Fruit fly (Drosophila melanogaster) whole organism, prepupa: Measurements from ENCODE around the gene Spn.

Experiments used
- CG10669 ChIP-seq: fragments of 200-800 bp; sonication (Bioruptor generic); optimal IDR thresholded peaks from 3 replicates; lab custom pipeline; 2018; ENCODE audit warnings: missing biosample characterization, mild to moderate bottlenecking, missing genetic modification characterization, moderate library complexity
- CG11294 ChIP-seq: fragments of 200-800 bp; sonication (Bioruptor generic); IDR thresholded peaks from 2 replicates; pipeline ENCODE4 v1.3.6; 2022; ENCODE audit warnings: missing biosample characterization, missing genetic modification characterization
- CG11762 ChIP-seq: fragments of 200-800 bp; sonication (Bioruptor generic); optimal IDR thresholded peaks from 3 replicates; lab custom pipeline; 2016; ENCODE audit warnings: missing biosample characterization, missing genetic modification characterization; ENCODE audit not compliant: insufficient read depth
- CG11902 ChIP-seq: fragments of 200-800 bp; sonication (Bioruptor generic); optimal IDR thresholded peaks from 3 replicates; lab custom pipeline; 2016; ENCODE audit warnings: missing biosample characterization, missing genetic modification characterization
- CG15336 ChIP-seq: fragments of 200-800 bp; sonication (Bioruptor generic); IDR thresholded peaks from 2 replicates; pipeline ENCODE4 v1.3.6; 2022; ENCODE audit warnings: missing biosample characterization, missing genetic modification characterization
- CG1621 ChIP-seq: fragments of 200-800 bp; sonication (Bioruptor generic); optimal IDR thresholded peaks from 3 replicates; lab custom pipeline; 2018; ENCODE audit warnings: missing biosample characterization, mild to moderate bottlenecking, missing genetic modification characterization
- CG16779 ChIP-seq: fragments of 200-800 bp; sonication (Bioruptor generic); optimal IDR thresholded peaks from 3 replicates; lab custom pipeline; 2017; ENCODE audit warnings: missing biosample characterization, mild to moderate bottlenecking, missing genetic modification characterization
- CG3032 ChIP-seq: fragments of 200-800 bp; optimal IDR thresholded peaks from 2 replicates; lab custom pipeline; 2019; ENCODE audit warnings: missing biosample characterization, mild to moderate bottlenecking, missing genetic modification characterization, moderate library complexity
- CG31627 ChIP-seq: fragments of 200-800 bp; sonication (Bioruptor generic); optimal IDR thresholded peaks from 3 replicates; lab custom pipeline; 2016; ENCODE audit warnings: missing biosample characterization, missing genetic modification characterization
- CG32006 ChIP-seq: fragments of 200-800 bp; sonication (Bioruptor generic); optimal IDR thresholded peaks from 3 replicates; lab custom pipeline; 2017; ENCODE audit warnings: missing biosample characterization, mild to moderate bottlenecking, missing genetic modification characterization
- CG4318 ChIP-seq: fragments of 200-800 bp; sonication (Bioruptor generic); optimal IDR thresholded peaks from 3 replicates; lab custom pipeline; 2017; ENCODE audit warnings: missing biosample characterization, mild to moderate bottlenecking, missing genetic modification characterization
- CG6163 ChIP-seq: fragments of 200-800 bp; sonication (Bioruptor generic); IDR thresholded peaks from 3 replicates; pipeline ENCODE4 v1.3.6; 2022; ENCODE audit warnings: missing biosample characterization, missing genetic modification characterization
- CG6276 ChIP-seq: fragments of 200-800 bp; sonication (Bioruptor generic); optimal IDR thresholded peaks from 2 replicates; lab custom pipeline; 2017; ENCODE audit warnings: missing biosample characterization, mild to moderate bottlenecking, missing genetic modification characterization
- CG6792 ChIP-seq: fragments of 200-800 bp; sonication (Bioruptor generic); optimal IDR thresholded peaks from 3 replicates; lab custom pipeline; 2016; ENCODE audit warnings: missing biosample characterization, missing genetic modification characterization
- CG6808 ChIP-seq: fragments of 200-800 bp; sonication (Bioruptor generic); optimal IDR thresholded peaks from 3 replicates; lab custom pipeline; 2017; ENCODE audit warnings: missing biosample characterization, missing genetic modification characterization, mild to moderate bottlenecking, moderate library complexity, missing genetic modification reagents
- CG6854 ChIP-seq: fragments of 200-800 bp; sonication (Bioruptor generic); optimal IDR thresholded peaks from 2 replicates; lab custom pipeline; 2017; ENCODE audit warnings: missing biosample characterization, mild to moderate bottlenecking, missing genetic modification characterization
- CG8119 ChIP-seq: fragments of 200-800 bp; sonication (Bioruptor generic); IDR thresholded peaks from 3 replicates; pipeline ENCODE4 v1.3.6; 2022; ENCODE audit warnings: missing biosample characterization, missing genetic modification characterization
- CG8319 ChIP-seq: fragments of 200-800 bp; sonication (Bioruptor generic); optimal IDR thresholded peaks from 3 replicates; lab custom pipeline; 2016; ENCODE audit warnings: missing biosample characterization, missing genetic modification characterization
- CG9139 ChIP-seq: fragments of 200-800 bp; sonication (Bioruptor generic); optimal IDR thresholded peaks from 3 replicates; lab custom pipeline; 2017; ENCODE audit warnings: missing biosample characterization, mild to moderate bottlenecking, missing genetic modification characterization
- Eip75B ChIP-seq: fragments of 200-800 bp; sonication (Bioruptor generic); optimal IDR thresholded peaks from 3 replicates; lab custom pipeline; 2016; ENCODE audit warnings: missing biosample characterization, missing genetic modification characterization
- Eip78C ChIP-seq: fragments of 200-800 bp; sonication (Bioruptor generic); peaks from one replicate; lab custom pipeline; 2016; ENCODE audit warnings: missing biosample characterization, missing genetic modification characterization
- Eip93F ChIP-seq: fragments of 200-800 bp; sonication (Bioruptor generic); optimal IDR thresholded peaks from 2 replicates; lab custom pipeline; 2016; ENCODE audit warnings: missing biosample characterization, mild to moderate bottlenecking, missing genetic modification characterization
- Ets21C ChIP-seq: fragments of 200-800 bp; sonication (Bioruptor generic); optimal IDR thresholded peaks from 3 replicates; lab custom pipeline; 2016; ENCODE audit warnings: missing biosample characterization, missing genetic modification characterization
- Gug ChIP-seq: fragments of 200-800 bp; sonication (Bioruptor generic); IDR thresholded peaks from 2 replicates; pipeline ENCODE4 v1.3.6; 2022; ENCODE audit warnings: missing biosample characterization, missing genetic modification characterization
- Hr39 ChIP-seq: fragments of 200-800 bp; sonication (Bioruptor generic); optimal IDR thresholded peaks from 2 replicates; lab custom pipeline; 2016; ENCODE audit warnings: missing biosample characterization, missing genetic modification characterization
- Lpt ChIP-seq: fragments of 200-800 bp; sonication (Bioruptor generic); optimal IDR thresholded peaks from 3 replicates; lab custom pipeline; 2016; ENCODE audit warnings: missing biosample characterization, missing genetic modification characterization
- Met ChIP-seq: fragments of 200-800 bp; sonication (Bioruptor generic); optimal IDR thresholded peaks from 3 replicates; lab custom pipeline; 2016; ENCODE audit warnings: missing biosample characterization, missing genetic modification characterization
- OdsH ChIP-seq: fragments of 200-800 bp; sonication (Bioruptor generic); optimal IDR thresholded peaks from 3 replicates; lab custom pipeline; 2016; ENCODE audit warnings: missing biosample characterization, missing genetic modification characterization
- Smox ChIP-seq: fragments of 200-800 bp; sonication (Bioruptor generic); optimal IDR thresholded peaks from 3 replicates; lab custom pipeline; 2016; ENCODE audit warnings: missing biosample characterization, missing genetic modification characterization
- Sox14 ChIP-seq: fragments of 200-800 bp; sonication (Bioruptor generic); optimal IDR thresholded peaks from 3 replicates; lab custom pipeline; 2016; ENCODE audit warnings: missing biosample characterization, missing genetic modification characterization
- Sox15 ChIP-seq: fragments of 200-800 bp; sonication (Bioruptor generic); optimal IDR thresholded peaks from 3 replicates; lab custom pipeline; 2016; ENCODE audit warnings: missing biosample characterization, missing genetic modification characterization
- acj6 ChIP-seq: fragments of 200-800 bp; sonication (Bioruptor generic); optimal IDR thresholded peaks from 3 replicates; lab custom pipeline; 2016; ENCODE audit warnings: missing biosample characterization, missing genetic modification characterization
- cyc ChIP-seq: fragments of 200-800 bp; sonication (Bioruptor generic); optimal IDR thresholded peaks from 3 replicates; lab custom pipeline; 2016; ENCODE audit warnings: missing biosample characterization, missing genetic modification characterization
- dac ChIP-seq: fragments of 200-800 bp; sonication (Bioruptor generic); optimal IDR thresholded peaks from 2 replicates; lab custom pipeline; 2017; ENCODE audit warnings: missing biosample characterization, mild to moderate bottlenecking, missing genetic modification characterization
- dsx ChIP-seq: fragments of 200-800 bp; optimal IDR thresholded peaks from 3 replicates; lab custom pipeline; 2019; ENCODE audit warnings: missing biosample characterization, mild to moderate bottlenecking, missing genetic modification characterization, moderate library complexity; ENCODE audit not compliant: poor library complexity, severe bottlenecking
- eg ChIP-seq: fragments of 200-800 bp; sonication (Bioruptor generic); IDR thresholded peaks from 3 replicates; pipeline ENCODE4 v1.3.6; 2022; ENCODE audit warnings: missing biosample characterization, missing genetic modification characterization
- esn ChIP-seq: fragments of 200-800 bp; sonication (Bioruptor generic); optimal IDR thresholded peaks from 2 replicates; lab custom pipeline; 2016; ENCODE audit warnings: missing biosample characterization, mild to moderate bottlenecking, missing genetic modification characterization, moderate library complexity
- fd59A ChIP-seq: fragments of 200-800 bp; sonication (Bioruptor generic); optimal IDR thresholded peaks from 2 replicates; lab custom pipeline; 2017; ENCODE audit warnings: missing biosample characterization, mild to moderate bottlenecking, missing genetic modification characterization, missing genetic modification reagents
- fd85E ChIP-seq: fragments of 200-800 bp; sonication (Bioruptor generic); optimal IDR thresholded peaks from 3 replicates; lab custom pipeline; 2016; ENCODE audit warnings: missing biosample characterization, missing genetic modification characterization
- fkh ChIP-seq: fragments of 200-800 bp; sonication (Bioruptor generic); optimal IDR thresholded peaks from 3 replicates; lab custom pipeline; 2017; ENCODE audit warnings: missing biosample characterization, mild to moderate bottlenecking, missing genetic modification characterization, moderate library complexity
- lz ChIP-seq: fragments of 200-800 bp; sonication (Bioruptor generic); optimal IDR thresholded peaks from 3 replicates; lab custom pipeline; 2016; ENCODE audit warnings: missing biosample characterization, missing genetic modification characterization
- pdm3 ChIP-seq: fragments of 200-800 bp; sonication (Bioruptor generic); optimal IDR thresholded peaks from 3 replicates; lab custom pipeline; 2016; ENCODE audit warnings: missing biosample characterization, missing genetic modification characterization
- salr ChIP-seq, 2 experiments: fragments of 200-800 bp; sonication (Bioruptor generic); optimal IDR thresholded peaks; 3 replicates each; lab custom pipeline; 2016 to 2018; ENCODE audit warnings: missing biosample characterization in 2 of 2, missing genetic modification characterization in 2 of 2, mild to moderate bottlenecking in 1 of 2
- ss ChIP-seq, 2 experiments: fragments of 200-800 bp; sonication (Bioruptor generic); optimal IDR thresholded peaks; 2 replicates in 1 of 2; 3 replicates in 1 of 2; lab custom pipeline; 2017 to 2018; ENCODE audit warnings: mild to moderate bottlenecking in 2 of 2, missing biosample characterization in 2 of 2, missing genetic modification characterization in 2 of 2, moderate library complexity in 1 of 2
- vri ChIP-seq: fragments of 200-800 bp; sonication (Bioruptor generic); optimal IDR thresholded peaks from 3 replicates; lab custom pipeline; 2016; ENCODE audit warnings: missing biosample characterization, mild to moderate bottlenecking, missing genetic modification characterization

The Spn gene

DNA sequence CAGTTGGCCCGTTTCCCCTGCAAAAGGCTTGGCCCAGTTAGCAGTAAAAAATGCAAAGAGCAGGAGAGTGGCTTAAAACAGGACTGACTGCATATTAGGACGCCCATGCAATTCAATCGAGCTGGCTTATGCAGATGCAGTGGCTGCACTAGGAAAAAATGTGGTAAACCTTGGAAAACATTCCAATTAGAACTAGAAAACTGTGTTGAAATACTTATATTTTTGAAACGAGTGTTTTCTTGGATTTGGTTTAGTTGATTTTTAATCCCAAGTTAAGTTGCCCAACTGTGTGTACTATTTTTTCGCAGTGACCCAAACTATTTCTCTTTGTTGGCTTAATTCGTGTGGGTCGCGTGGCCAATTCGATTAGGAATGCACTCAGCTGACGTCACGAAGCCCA is 28.2 kb upstream of the Spn start (continued):
- peak; percentile 72 for TF ChIP-seq Gug (GFP tag; lab: Robert Waterston, UW)
- TF ChIP-seq CG6854 (GFP tag; lab: Kevin White, UChicago): no peak
- peak; percentile 79 for TF ChIP-seq CG6276 (GFP tag; lab: Kevin White, UChicago)
- no peak for TF ChIP-seq Eip93F (GFP tag; lab: Kevin White, UChicago)
- peak; percentile 40 for TF ChIP-seq OdsH (GFP tag; lab: Kevin White, UChicago)
- TF ChIP-seq salr (GFP tag; optimal IDR thresholded peaks at IDR 0.05; lab: Kevin White, UChicago): no peak
- TF ChIP-seq dsx (GFP tag; lab: Kevin White, UChicago): no peak
- no peak for TF ChIP-seq Lpt (GFP tag; lab: Kevin White, UChicago)
- peak; percentile 74 for TF ChIP-seq CG11294 (GFP tag; lab: Robert Waterston, UW)
- no peak for TF ChIP-seq CG1621 (tag; lab: Kevin White, UChicago)
- TF ChIP-seq esn (GFP tag; lab: Kevin White, UChicago): no peak
- TF ChIP-seq CG6792 (GFP tag; lab: Kevin White, UChicago): no peak
- no peak for TF ChIP-seq CG9139 (GFP tag; lab: Kevin White, UChicago)
- peak; percentile 29 for TF ChIP-seq pdm3 (GFP tag; lab: Kevin White, UChicago)
- TF ChIP-seq CG32006: peak; percentile 71
- TF ChIP-seq Eip78C (GFP tag; lab: Kevin White, UChicago): peak; percentile 80
- TF ChIP-seq Eip75B (GFP tag; lab: Kevin White, UChicago): peak; percentile 31
- no peak for TF ChIP-seq cyc (GFP tag; lab: Kevin White, UChicago)
- TF ChIP-seq ss (GFP tag; optimal IDR thresholded peaks at IDR 0.05; lab: Kevin White, UChicago): no peak
- no peak for TF ChIP-seq Sox14 (GFP tag; lab: Kevin White, UChicago)
- no peak for TF ChIP-seq Sox15 (GFP tag; lab: Kevin White, UChicago)
- TF ChIP-seq Smox (GFP tag; lab: Kevin White, UChicago): no peak
- TF ChIP-seq fd59A (GFP tag; lab: Kevin White, UChicago): peak; percentile 6
- no peak for TF ChIP-seq fd85E (GFP tag; lab: Kevin White, UChicago)
- no peak for TF ChIP-seq Met
- TF ChIP-seq dac (GFP tag; lab: Kevin White, UChicago): peak; percentile 41

DNA sequence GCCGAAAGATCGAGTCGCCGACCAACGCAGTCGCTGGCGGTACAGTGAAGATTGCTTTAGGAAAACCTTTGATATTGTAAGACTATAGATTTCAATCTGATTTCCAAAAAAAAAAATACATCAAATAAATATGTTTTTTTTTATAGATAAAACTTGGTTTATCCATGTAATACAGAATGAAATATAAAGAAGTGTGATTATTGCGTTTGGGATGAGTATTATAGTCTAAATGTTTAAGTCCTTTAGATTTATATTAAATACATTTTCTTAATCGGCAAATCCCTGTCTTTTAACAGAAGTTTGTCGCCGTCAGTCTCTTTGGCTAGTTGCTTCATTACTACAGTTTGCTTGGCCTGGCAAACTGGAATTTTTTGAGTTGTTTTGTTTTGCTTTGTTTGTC is 27.8 kb upstream of the Spn start:
- TF ChIP-seq fd85E (GFP tag; lab: Kevin White, UChicago) (no peak), Eip78C (GFP tag; lab: Kevin White, UChicago) (peak; percentile 71), CG11294 (GFP tag; lab: Robert Waterston, UW) (no peak), CG16779 (tag; lab: Kevin White, UChicago) (no peak), eg (GFP tag; lab: Robert Waterston, UW) (peak; percentile 77), CG4318 (peak; percentile 24), CG8119 (GFP tag; lab: Robert Waterston, UW) (peak; percentile 26; the same call in 1 of the 3 replicates), CG15336 (GFP tag; lab: Robert Waterston, UW) (peak; percentile 71)

DNA sequence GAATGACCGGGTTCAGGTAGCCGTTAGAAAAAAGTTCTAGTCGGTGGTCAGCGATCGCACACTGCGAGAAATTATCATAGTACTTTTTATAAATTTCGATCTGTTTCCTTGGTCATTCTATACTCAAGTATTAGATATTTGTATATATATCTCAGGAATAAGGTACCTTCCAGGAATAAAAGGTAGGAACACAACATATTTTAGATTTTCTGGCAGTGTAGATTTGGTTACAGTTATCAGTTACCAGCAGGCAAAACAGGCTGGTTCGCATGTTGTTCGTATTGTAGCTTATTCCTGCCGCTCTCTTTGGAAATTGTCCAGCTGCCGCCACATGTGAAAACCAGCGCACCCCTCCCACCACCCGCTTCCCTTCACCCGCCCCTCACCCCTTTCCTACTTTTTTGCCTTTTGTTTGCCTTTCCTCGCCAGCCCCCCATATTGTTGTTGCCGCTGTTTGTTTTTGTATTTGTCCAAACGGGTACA is 27.3 kb upstream of the Spn start:
- TF ChIP-seq CG10669 (GFP tag; lab: Kevin White, UChicago) (peak; percentile 67), esn (GFP tag; lab: Kevin White, UChicago) (peak; percentile 73), dsx (GFP tag; lab: Kevin White, UChicago) (peak; percentile 25), CG6808 (GFP tag; lab: Kevin White, UChicago) (peak; percentile 59), CG32006 (peak; percentile 93), CG11294 (GFP tag; lab: Robert Waterston, UW) (peak; percentile 53; the same call in 1 of the 2 replicates), salr (GFP tag; optimal IDR thresholded peaks at IDR 0.05; lab: Kevin White, UChicago) (peak in 1 of 2 experiments; percentile 8), Hr39 (GFP tag; lab: Kevin White, UChicago) (peak; percentile 72), CG4318 (peak; percentile 76), acj6 (GFP tag; lab: Kevin White, UChicago) (peak; percentile 77), CG9139 (GFP tag; lab: Kevin White, UChicago) (no peak), CG11902 (GFP tag; lab: Kevin White, UChicago) (peak; percentile 62), CG6163 (GFP tag; lab: Robert Waterston, UW) (peak; percentile 90), vri (GFP tag; lab: Kevin White, UChicago) (peak; percentile 56), CG31627 (GFP tag; lab: Kevin White, UChicago) (peak; percentile 70), eg (GFP tag; lab: Robert Waterston, UW) (peak; percentile 94), fkh (GFP tag; lab: Kevin White, UChicago) (peak; percentile 84), Met (peak; percentile 81), CG16779 (tag; lab: Kevin White, UChicago) (no peak), CG8319 (GFP tag; lab: Kevin White, UChicago) (peak; percentile 35), CG3032 (tag; lab: Kevin White, UChicago) (peak; percentile 55), Ets21C (GFP tag; lab: Kevin White, UChicago) (peak; percentile 24), CG6854 (GFP tag; lab: Kevin White, UChicago) (peak; percentile 13), CG11762 (peak; percentile 59), CG6276 (GFP tag; lab: Kevin White, UChicago) (peak; percentile 88), lz (GFP tag; lab: Kevin White, UChicago) (peak; percentile 71)
